Worm (Caenorhabditis elegans): ENCODE data around the gene nhr-235.

ce11 chrII:12669342-12669741 is 28.9 kb downstream of the nhr-235 start:
- TF ChIP-seq pqm-1 (tag; optimal IDR thresholded peaks at IDR 0.05): no peak
- TF ChIP-seq skn-1 (tag; optimal IDR thresholded peaks at IDR 0.05): no peak
- no peak for TF ChIP-seq mdl-1 (tag; optimal IDR thresholded peaks at IDR 0.05)
- no peak for TF ChIP-seq unc-62 (GFP tag; optimal IDR thresholded peaks at IDR 0.05 in 1 of 2)
- no peak for TF ChIP-seq unc-62 (tag; optimal IDR thresholded peaks at IDR 0.05)
- TF ChIP-seq lin-39 (tag; optimal IDR thresholded peaks at IDR 0.05): no peak
- TF ChIP-seq nhr-76 (tag; optimal IDR thresholded peaks at IDR 0.05): no peak
- TF ChIP-seq egl-43 (GFP tag; IDR thresholded peaks at IDR 0.05): no peak
- TF ChIP-seq attf-4 (tag; optimal IDR thresholded peaks at IDR 0.05): no peak
- TF ChIP-seq hif-1 (tag; optimal IDR thresholded peaks at IDR 0.05): no peak
- no peak for TF ChIP-seq arid-1 (GFP tag; conservative IDR thresholded peaks at IDR 0.05)
- no peak for TF ChIP-seq pha-4 (GFP tag; IDR thresholded peaks at IDR 0.05)
- TF ChIP-seq pha-4 (tag; optimal IDR thresholded peaks at IDR 0.05): no peak
- TF ChIP-seq unc-39 (tag; optimal IDR thresholded peaks at IDR 0.05): no peak
- no peak for TF ChIP-seq madf-5 (GFP tag; IDR thresholded peaks at IDR 0.05)
- no peak for TF ChIP-seq aly-2 (tag; optimal IDR thresholded peaks at IDR 0.05)

All from whole organism, L4 larva.